Fruit fly (Drosophila melanogaster) whole organism, embryonic: ENCODE results near the gene Ir25a.

Source experiments
- Blimp-1 ChIP-seq: fragments of 200-800 bp; sonication (Bioruptor generic); optimal IDR thresholded peaks from 3 replicates; lab custom pipeline; 2018; ENCODE audit warnings: missing biosample characterization, missing genetic modification characterization, mild to moderate bottlenecking, moderate library complexity, missing genetic modification reagents
- CG1233 ChIP-seq: fragments of 200-800 bp; sonication (Bioruptor generic); optimal IDR thresholded peaks from 4 replicates; lab custom pipeline; 2018; ENCODE audit warnings: missing biosample characterization, mild to moderate bottlenecking, missing genetic modification characterization
- CG13287 ChIP-seq: fragments of 200-800 bp; sonication (Bioruptor generic); IDR thresholded peaks from 2 replicates; pipeline ENCODE4 v1.3.6; 2022; ENCODE audit warnings: missing biosample characterization, missing genetic modification characterization; ENCODE audit not compliant: partially characterized antibody
- CG14710 ChIP-seq: fragments of 200-800 bp; sonication (Bioruptor generic); optimal IDR thresholded peaks from 3 replicates; lab custom pipeline; 2019; ENCODE audit warnings: missing biosample characterization, mild to moderate bottlenecking, missing genetic modification characterization, moderate library complexity
- CG15073 ChIP-seq: fragments of 200-800 bp; sonication (Bioruptor generic); optimal IDR thresholded peaks from 2 replicates; lab custom pipeline; 2016; ENCODE audit warnings: missing biosample characterization, missing genetic modification characterization
- CG15514 ChIP-seq: fragments of 200-800 bp; sonication (Bioruptor generic); optimal IDR thresholded peaks from 3 replicates; lab custom pipeline; 2017; ENCODE audit warnings: missing biosample characterization, missing genetic modification characterization, mild to moderate bottlenecking, moderate library complexity, missing genetic modification reagents
- CG1603 ChIP-seq: fragments of 200-800 bp; sonication (Bioruptor generic); optimal IDR thresholded peaks from 2 replicates; lab custom pipeline; 2019; ENCODE audit warnings: missing biosample characterization, mild to moderate bottlenecking, missing genetic modification characterization, moderate library complexity
- CG16813 ChIP-seq: fragments of 200-800 bp; sonication (Bioruptor generic); IDR thresholded peaks from 3 replicates; pipeline ENCODE4 v1.3.6; 2022; ENCODE audit warnings: missing biosample characterization, missing genetic modification characterization; ENCODE audit not compliant: partially characterized antibody
- CG17186 ChIP-seq: fragments of 200-800 bp; sonication (Bioruptor generic); optimal IDR thresholded peaks from 3 replicates; lab custom pipeline; 2017; ENCODE audit warnings: missing biosample characterization, missing genetic modification reagents, missing genetic modification characterization
- CG17829 ChIP-seq: fragments of 200-800 bp; optimal IDR thresholded peaks from 2 replicates; lab custom pipeline; 2019; ENCODE audit warnings: missing biosample characterization, mild to moderate bottlenecking, missing genetic modification characterization, moderate library complexity
- CG18764 ChIP-seq: fragments of 200-800 bp; sonication (Bioruptor generic); optimal IDR thresholded peaks from 3 replicates; lab custom pipeline; 2016; ENCODE audit warnings: missing biosample characterization, missing genetic modification characterization
- CG34224 ChIP-seq: fragments of 200-800 bp; sonication (Bioruptor generic); IDR thresholded peaks from 3 replicates; pipeline ENCODE4 v1.3.6; 2022; ENCODE audit warnings: missing biosample characterization, missing genetic modification characterization; ENCODE audit not compliant: partially characterized antibody
- CG4617 ChIP-seq: fragments of 200-800 bp; sonication (Bioruptor generic); optimal IDR thresholded peaks from 3 replicates; lab custom pipeline; 2016; ENCODE audit warnings: missing biosample characterization, missing genetic modification characterization, borderline replicate concordance
- CG5953 ChIP-seq: fragments of 200-800 bp; sonication (Bioruptor generic); IDR thresholded peaks from 2 replicates; pipeline ENCODE4 v1.3.6; 2022; ENCODE audit warnings: missing biosample characterization, missing genetic modification characterization
- CG8290 ChIP-seq, 3 experiments: fragments of 200-800 bp; sonication (Bioruptor generic); optimal IDR thresholded peaks; 2 replicates each; lab custom pipeline; 2016 to 2019; ENCODE audit warnings: missing biosample characterization in 3 of 3, missing genetic modification characterization in 3 of 3, mild to moderate bottlenecking in 2 of 3, moderate library complexity in 1 of 3
- CG9797 ChIP-seq: fragments of 200-800 bp; sonication (Bioruptor generic); optimal IDR thresholded peaks from 3 replicates; lab custom pipeline; 2018; ENCODE audit warnings: missing biosample characterization, mild to moderate bottlenecking, missing genetic modification characterization
- D19B ChIP-seq: fragments of 200-800 bp; sonication (Bioruptor generic); optimal IDR thresholded peaks from 2 replicates; lab custom pipeline; 2017; ENCODE audit warnings: missing biosample characterization, mild to moderate bottlenecking, missing genetic modification characterization
- Ets65A ChIP-seq: fragments of 200-800 bp; sonication (Bioruptor generic); peaks from one replicate; lab custom pipeline; 2016; ENCODE audit warnings: missing biosample characterization, missing genetic modification characterization
- GATAe ChIP-seq: fragments of 200-800 bp; sonication (Bioruptor generic); conservative IDR thresholded peaks from 2 replicates; pipeline ENCODE4 v1.3.6; 2022; ENCODE audit warnings: missing biosample characterization, missing genetic modification characterization
- HLH4C ChIP-seq: fragments of 200-800 bp; sonication (Bioruptor generic); IDR thresholded peaks from 3 replicates; pipeline ENCODE4 v1.3.6; 2022; ENCODE audit warnings: missing biosample characterization, missing genetic modification characterization; ENCODE audit not compliant: partially characterized antibody
- MESR4 ChIP-seq: fragments of 200-800 bp; sonication (Bioruptor generic); optimal IDR thresholded peaks from 2 replicates; lab custom pipeline; 2018; ENCODE audit warnings: missing biosample characterization, mild to moderate bottlenecking, missing genetic modification characterization, moderate library complexity
- Myb ChIP-seq: fragments of 200-800 bp; sonication (Bioruptor generic); optimal IDR thresholded peaks from 2 replicates; lab custom pipeline; 2016; ENCODE audit warnings: missing biosample characterization, missing genetic modification characterization
- Pdp1 ChIP-seq, 2 experiments: fragments of 200-800 bp; sonication (Bioruptor generic); optimal IDR thresholded peaks; 3 replicates each; lab custom pipeline; 2016; ENCODE audit warnings: missing biosample characterization in 2 of 2, missing genetic modification characterization in 2 of 2, mild to moderate bottlenecking in 1 of 2, moderate library complexity in 1 of 2
- Sry-β ChIP-seq: fragments of 200-800 bp; sonication (Bioruptor generic); optimal IDR thresholded peaks from 2 replicates; lab custom pipeline; 2018; ENCODE audit warnings: missing biosample characterization, mild to moderate bottlenecking, missing genetic modification characterization, moderate library complexity
- bbx ChIP-seq: fragments of 200-800 bp; sonication (Bioruptor generic); IDR thresholded peaks from 2 replicates; pipeline ENCODE4 v1.3.6; 2022; ENCODE audit warnings: missing biosample characterization, missing genetic modification characterization; ENCODE audit not compliant: partially characterized antibody
- chinmo ChIP-seq: fragments of 200-800 bp; sonication (Bioruptor generic); IDR thresholded peaks from 4 replicates; pipeline ENCODE4 v1.3.6; 2022; ENCODE audit warnings: missing biosample characterization, missing genetic modification characterization; ENCODE audit not compliant: partially characterized antibody
- cwo ChIP-seq: fragments of 200-800 bp; sonication (Bioruptor generic); optimal IDR thresholded peaks from 3 replicates; lab custom pipeline; 2017; ENCODE audit warnings: missing biosample characterization, missing genetic modification characterization, mild to moderate bottlenecking, moderate library complexity, missing genetic modification reagents
- da ChIP-seq: fragments of 200-800 bp; sonication (Bioruptor generic); optimal IDR thresholded peaks from 2 replicates; lab custom pipeline; 2016; ENCODE audit warnings: missing biosample characterization, missing genetic modification characterization
- ewg ChIP-seq: fragments of 200-800 bp; sonication (Bioruptor generic); optimal IDR thresholded peaks from 3 replicates; lab custom pipeline; 2017; ENCODE audit warnings: mild to moderate bottlenecking, missing biosample characterization, missing genetic modification reagents, missing genetic modification characterization
- fd64A ChIP-seq: fragments of 200-800 bp; sonication (Bioruptor generic); optimal IDR thresholded peaks from 3 replicates; lab custom pipeline; 2018; ENCODE audit warnings: missing biosample characterization, mild to moderate bottlenecking, missing genetic modification characterization
- gfzf ChIP-seq: fragments of 200-800 bp; sonication (Bioruptor generic); optimal IDR thresholded peaks from 2 replicates; lab custom pipeline; 2016; ENCODE audit warnings: missing biosample characterization, mild to moderate bottlenecking, missing genetic modification characterization, moderate library complexity
- hb ChIP-seq: fragments of 200-800 bp; sonication (Bioruptor generic); IDR thresholded peaks from 3 replicates; pipeline ENCODE4 v1.3.6; 2022; ENCODE audit warnings: missing biosample characterization, missing genetic modification characterization; ENCODE audit not compliant: partially characterized antibody
- kah ChIP-seq: fragments of 200-800 bp; sonication (Bioruptor generic); optimal IDR thresholded peaks from 2 replicates; lab custom pipeline; 2018; ENCODE audit warnings: missing biosample characterization, mild to moderate bottlenecking, missing genetic modification characterization
- ken ChIP-seq: fragments of 200-800 bp; sonication (Bioruptor generic); IDR thresholded peaks from 3 replicates; pipeline ENCODE4 v1.3.6; 2022; ENCODE audit warnings: missing biosample characterization, missing genetic modification characterization
- pita ChIP-seq: fragments of 200-800 bp; sonication (Bioruptor generic); optimal IDR thresholded peaks from 2 replicates; lab custom pipeline; 2017; ENCODE audit warnings: missing biosample characterization, mild to moderate bottlenecking, missing genetic modification characterization
- row ChIP-seq: fragments of 200-800 bp; sonication (Bioruptor generic); IDR thresholded peaks from 3 replicates; pipeline ENCODE4 v1.3.6; 2022; ENCODE audit warnings: missing biosample characterization, missing genetic modification characterization
- run ChIP-seq: fragments of 200-800 bp; sonication (Bioruptor generic); optimal IDR thresholded peaks from 3 replicates; lab custom pipeline; 2018; ENCODE audit warnings: missing biosample characterization, mild to moderate bottlenecking, missing genetic modification characterization
- sd ChIP-seq: fragments of 200-800 bp; sonication (Bioruptor generic); optimal IDR thresholded peaks from 3 replicates; lab custom pipeline; 2018; ENCODE audit warnings: missing biosample characterization, mild to moderate bottlenecking, missing genetic modification characterization, moderate library complexity
- sens ChIP-seq: fragments of 200-800 bp; sonication (Bioruptor generic); peaks from one replicate; lab custom pipeline; 2016; ENCODE audit warnings: missing biosample characterization, missing genetic modification characterization
- sna ChIP-seq: fragments of 200-800 bp; sonication (Bioruptor generic); IDR thresholded peaks from 2 replicates; pipeline ENCODE4 v1.3.6; 2022; ENCODE audit warnings: missing biosample characterization, missing genetic modification characterization; ENCODE audit not compliant: partially characterized antibody
- sr ChIP-seq: fragments of 200-800 bp; sonication (Bioruptor generic); IDR thresholded peaks from 3 replicates; pipeline ENCODE4 v1.3.6; 2022; ENCODE audit warnings: missing biosample characterization, missing genetic modification characterization
- trem ChIP-seq: fragments of 200-800 bp; optimal IDR thresholded peaks from 3 replicates; lab custom pipeline; 2019; ENCODE audit warnings: missing biosample characterization, mild to moderate bottlenecking, missing genetic modification characterization, moderate library complexity
- vnd ChIP-seq: fragments of 200-800 bp; sonication (Bioruptor generic); IDR thresholded peaks from 3 replicates; pipeline ENCODE4 v1.3.6; 2022; ENCODE audit warnings: missing biosample characterization, missing genetic modification characterization; ENCODE audit not compliant: partially characterized antibody
- vvl ChIP-seq: fragments of 200-800 bp; sonication (Bioruptor generic); IDR thresholded peaks from 2 replicates; pipeline ENCODE4 v1.3.6; 2022; ENCODE audit warnings: missing biosample characterization, missing genetic modification characterization
- z ChIP-seq: fragments of 200-800 bp; sonication (Bioruptor generic); IDR thresholded peaks from 3 replicates; pipeline ENCODE4 v1.3.6; 2022; ENCODE audit warnings: missing biosample characterization, missing genetic modification characterization

Gene Ir25a

dm6 chr2L:4818056-4818455 lies 17.0 kb downstream of the Ir25a start, which contains the start of gene CG3225 (continued):
- TF ChIP-seq CG17186 (GFP tag; lab: Kevin White, UChicago) (peak; percentile 67), kah (GFP tag; lab: Kevin White, UChicago) (no peak), MESR4 (GFP tag; lab: Kevin White, UChicago) (peak; percentile 39), CG15514 (GFP tag; lab: Kevin White, UChicago) (peak; percentile 52), bbx (GFP tag; lab: Robert Waterston, UW) (peak; percentile 22; the same call in 1 of the 2 replicates), vnd (GFP tag; lab: Robert Waterston, UW) (0 out of 3 replicates have a peak, but pooled peaks have one; percentile 42), trem (tag; lab: Kevin White, UChicago) (peak; percentile 70), gfzf (peak; percentile 92), Myb (GFP tag; lab: Kevin White, UChicago) (peak; percentile 89), CG4617 (GFP tag; lab: Kevin White, UChicago) (peak; percentile 7), CG14710 (tag; lab: Kevin White, UChicago) (peak; percentile 46), HLH4C (GFP tag; lab: Robert Waterston, UW) (peak; percentile 54; the same call in 2 of the 3 replicates), CG16813 (GFP tag; lab: Robert Waterston, UW) (0 out of 3 replicates have a peak, but pooled peaks have one; percentile 27), sna (GFP tag; lab: Robert Waterston, UW) (peak; percentile 31; the same call in 1 of the 2 replicates), row (GFP tag; lab: Robert Waterston, UW) (peak; percentile 22; the same call in 1 of the 3 replicates), fd64A (GFP tag; lab: Kevin White, UChicago) (no peak), CG8290 (GFP tag; optimal IDR thresholded peaks at IDR 0.05; lab: Kevin White, UChicago) (no peak), CG8290 (tag; optimal IDR thresholded peaks at IDR 0.05; lab: Kevin White, UChicago) (peak in 1 of 2 experiments; percentile 18), chinmo (peak; percentile 66; the same call in 1 of the 4 replicates), D19B (GFP tag; lab: Kevin White, UChicago) (no peak), CG34224 (GFP tag; lab: Robert Waterston, UW) (peak; percentile 74; the same call in 2 of the 3 replicates), CG9797 (peak; percentile 82), run (tag; lab: Kevin White, UChicago) (no peak), CG13287 (GFP tag; lab: Robert Waterston, UW) (peak; percentile 75), CG1603 (peak; percentile 73), CG17829 (peak; percentile 16), Pdp1 (GFP tag; optimal IDR thresholded peaks at IDR 0.05; lab: Kevin White, UChicago) (peak in 1 of 2 experiments; percentile 36)

dm6 chr2L:4813023-4813339 lies 22.1 kb downstream of the Ir25a start:
- TF ChIP-seq CG1233 (GFP tag; lab: Kevin White, UChicago) (peak; percentile 9), cwo (GFP tag; lab: Kevin White, UChicago) (peak; percentile 6), z (GFP tag; lab: Robert Waterston, UW) (0 out of 3 replicates have a peak, but pooled peaks have one; percentile 2), CG18764 (GFP tag; lab: Kevin White, UChicago) (peak; percentile 48), pita (GFP tag; lab: Kevin White, UChicago) (no peak), sens (GFP tag; lab: Kevin White, UChicago) (peak; percentile 40), Ets65A (GFP tag; lab: Kevin White, UChicago) (peak; percentile 58), sr (GFP tag; lab: Robert Waterston, UW) (0 out of 3 replicates have a peak, but pooled peaks have one; percentile 3), CG5953 (0 out of 2 replicates have a peak, but pooled peaks have one; percentile 30), Sry-β (no peak), hb (GFP tag; lab: Robert Waterston, UW) (0 out of 3 replicates have a peak, but pooled peaks have one; percentile 21), ken (GFP tag; lab: Robert Waterston, UW) (0 out of 3 replicates have a peak, but pooled peaks have one; percentile 14), Blimp-1 (GFP tag; lab: Kevin White, UChicago) (peak; percentile 7), GATAe (no peak), vvl (GFP tag; lab: Robert Waterston, UW) (peak; percentile 74), sd (tag; lab: Kevin White, UChicago) (peak; percentile 60), CG15073 (GFP tag; lab: Kevin White, UChicago) (no peak), da (GFP tag; lab: Kevin White, UChicago) (peak; percentile 22), ewg (GFP tag; lab: Kevin White, UChicago) (peak; percentile 38)
